Worm (Caenorhabditis elegans): ENCODE results near the gene ckb-4.
A peak's percentile ranks its signal among the peaks of the same experiment; 100 is the strongest.

Gene ckb-4

ce11 chrV:2122517-2122916, 13.3 kb upstream of the ckb-4 start, which contains the start of gene F22F7.2 (continued):
- TF ChIP-seq snu-23 (GFP tag; optimal IDR thresholded peaks at IDR 0.05) (no peak), snpc-4 (tag; optimal IDR thresholded peaks at IDR 0.05) (no peak), lin-15B (tag; optimal IDR thresholded peaks at IDR 0.05) (no peak), efl-3 (GFP tag; optimal IDR thresholded peaks at IDR 0.05) (no peak), lir-3 (tag; optimal IDR thresholded peaks at IDR 0.05; ENCODE audit: poor library complexity) (no peak), unc-30 (tag; optimal IDR thresholded peaks at IDR 0.05) (no peak), blmp-1 (tag; optimal IDR thresholded peaks at IDR 0.05) (peak; percentile 9), dsc-1 (tag; optimal IDR thresholded peaks at IDR 0.05) (no peak), fkh-8 (tag; optimal IDR thresholded peaks at IDR 0.05) (no peak), lin-14 (GFP tag; optimal IDR thresholded peaks at IDR 0.05) (no peak), dpl-1 (GFP tag; optimal IDR thresholded peaks at IDR 0.05) (peak in 1 of 3 experiments; percentile 6), nhr-12 (tag; optimal IDR thresholded peaks at IDR 0.05) (no peak), nhr-11 (tag; optimal IDR thresholded peaks at IDR 0.05) (no peak), lsy-2 (tag; optimal IDR thresholded peaks at IDR 0.05) (no peak), hlh-4 (tag; optimal IDR thresholded peaks at IDR 0.05) (no peak), nhr-28 (tag; optimal IDR thresholded peaks at IDR 0.05) (no peak), ceh-88 (GFP tag; IDR thresholded peaks at IDR 0.05) (no peak), irx-1 (tag; optimal IDR thresholded peaks at IDR 0.05) (no peak), unc-62 (GFP tag; optimal IDR thresholded peaks at IDR 0.05) (no peak), mab-9 (GFP tag; IDR thresholded peaks at IDR 0.05) (no peak), ztf-11 (tag; optimal IDR thresholded peaks at IDR 0.05) (no peak), unc-130 (tag; optimal IDR thresholded peaks at IDR 0.05) (no peak), ceh-8 (GFP tag; optimal IDR thresholded peaks at IDR 0.05) (no peak)

DNA sequence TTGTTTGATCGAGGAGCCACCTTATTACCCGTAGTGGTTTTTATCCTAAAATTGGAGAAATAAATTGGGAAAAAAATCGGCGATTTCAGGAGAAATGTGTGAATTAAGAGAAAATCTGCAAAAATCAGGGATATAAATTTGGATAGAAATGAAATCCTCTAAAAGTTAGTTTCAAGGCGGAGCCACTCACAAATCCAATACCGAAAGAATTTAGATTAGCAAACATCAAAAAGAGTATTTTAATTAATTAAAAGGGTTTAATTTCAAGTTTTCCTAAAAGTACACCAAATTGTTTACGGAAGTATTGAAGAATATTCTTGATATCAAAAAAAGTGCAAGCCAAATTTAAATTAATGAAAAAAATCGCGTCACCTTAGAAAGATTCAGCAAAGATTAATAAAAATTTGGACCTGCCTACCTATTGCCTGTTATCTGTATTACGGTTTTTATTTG, 12.7 kb upstream of the ckb-4 start, which contains the start of gene F22F7.8:
F22F7.8 (minus strand) TSS at position 51 of the 453 bp plus-strand sequence.
- no peak for TF ChIP-seq tlp-1 (tag; optimal IDR thresholded peaks at IDR 0.05)
- TF ChIP-seq zip-4 (GFP tag; optimal IDR thresholded peaks at IDR 0.05) = no peak
- no peak for TF ChIP-seq ztf-11 (tag; optimal IDR thresholded peaks at IDR 0.05)
- TF ChIP-seq jun-1 (tag; optimal IDR thresholded peaks at IDR 0.05) = no peak
- TF ChIP-seq nhr-19 (GFP tag; conservative IDR thresholded peaks at IDR 0.05) = no peak
- no peak for TF ChIP-seq lin-14 (GFP tag; optimal IDR thresholded peaks at IDR 0.05)
- no peak for TF ChIP-seq efl-3 (GFP tag; optimal IDR thresholded peaks at IDR 0.05)
- no peak for TF ChIP-seq nhr-12 (tag; optimal IDR thresholded peaks at IDR 0.05)
- no peak for TF ChIP-seq fkh-4 (tag; optimal IDR thresholded peaks at IDR 0.05; ENCODE audit: borderline replicate concordance)
- no peak for TF ChIP-seq fos-1 (tag; optimal IDR thresholded peaks at IDR 0.05)
- TF ChIP-seq hlh-17 (GFP tag; optimal IDR thresholded peaks at IDR 0.05; ENCODE audit: borderline replicate concordance) = no peak
- no peak for TF ChIP-seq irx-1 (tag; optimal IDR thresholded peaks at IDR 0.05)
- TF ChIP-seq lin-15B (tag; optimal IDR thresholded peaks at IDR 0.05) = no peak

DNA sequence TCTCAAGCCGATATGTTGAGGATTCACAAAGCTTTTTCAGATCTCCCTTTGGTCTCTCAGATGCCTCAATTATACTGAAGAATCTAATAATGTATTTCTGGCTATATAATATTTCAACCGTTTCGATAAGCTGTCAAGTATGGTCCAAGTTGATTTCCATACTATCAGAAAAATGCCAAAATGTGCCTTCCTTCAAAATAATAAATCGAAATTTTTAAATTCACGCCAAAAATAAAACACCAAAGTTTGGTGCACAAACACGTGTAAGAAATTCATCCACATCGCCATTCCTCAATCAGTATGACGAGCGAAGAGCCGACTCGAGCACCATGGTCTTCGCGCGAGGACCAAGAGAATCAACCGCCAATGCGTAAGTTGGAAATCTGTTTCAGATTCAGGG, 10.3 kb upstream of the ckb-4 start, which contains the start of gene F22F7.11:
F22F7.11 (plus strand) TSS at position 301 of the 400 bp plus-strand sequence.
- TF ChIP-seq blmp-1 (tag; optimal IDR thresholded peaks at IDR 0.05) (no peak), unc-130 (tag; optimal IDR thresholded peaks at IDR 0.05) (no peak), mdl-1 (tag; optimal IDR thresholded peaks at IDR 0.05) (no peak), unc-62 (GFP tag; optimal IDR thresholded peaks at IDR 0.05) (no peak), nhr-84 (tag; optimal IDR thresholded peaks at IDR 0.05) (no peak), pag-3 (tag; optimal IDR thresholded peaks at IDR 0.05; ENCODE audit: borderline replicate concordance, insufficient read depth) (no peak), nhr-19 (GFP tag; conservative IDR thresholded peaks at IDR 0.05) (no peak), ztf-11 (tag; optimal IDR thresholded peaks at IDR 0.05) (no peak), nhr-12 (tag; optimal IDR thresholded peaks at IDR 0.05) (no peak), lir-3 (tag; optimal IDR thresholded peaks at IDR 0.05; ENCODE audit: poor library complexity) (no peak), efl-1 (optimal IDR thresholded peaks at IDR 0.05) (no peak), efl-1 (GFP tag; optimal IDR thresholded peaks at IDR 0.05 in 1 of 2) (no peak), nhr-85 (tag) (no peak), nhr-77 (tag; optimal IDR thresholded peaks at IDR 0.05) (no peak)

All from whole organism, L1 larva.